Worm (Caenorhabditis elegans) whole organism, mixed stage, embryonic: ENCODE measurements around the gene F20C5.5.

ENCODE experiments used
- ces-1 ChIP-seq: fragments of 150-350 bp; optimal IDR thresholded peaks from 2 replicates; lab custom pipeline; 2014; ENCODE audit warnings: missing biosample characterization, missing genetic modification reagents, missing genetic modification characterization
- elt-1 ChIP-seq: sonication (generic microtip); optimal IDR thresholded peaks from 2 replicates; lab custom pipeline; 2017; ENCODE audit warnings: missing genetic modification characterization, mild to moderate bottlenecking, missing compliant biosample characterization, antibody characterized with exemption, moderate library complexity, borderline replicate concordance; ENCODE audit not compliant: insufficient read depth
- lsy-2 ChIP-seq: fragments of 150-350 bp; optimal IDR thresholded peaks from 2 replicates; lab custom pipeline; 2014; ENCODE audit warnings: missing biosample characterization, missing genetic modification characterization
- mls-2 ChIP-seq: sonication (generic microtip); optimal IDR thresholded peaks from 2 replicates; lab custom pipeline; 2016; ENCODE audit warnings: mild to moderate bottlenecking, missing genetic modification characterization, moderate library complexity, missing compliant biosample characterization
- nhr-12 ChIP-seq: fragments of 150-350 bp; optimal IDR thresholded peaks from 2 replicates; lab custom pipeline; 2014; ENCODE audit warnings: missing biosample characterization, missing genetic modification characterization
- nhr-237 ChIP-seq: fragments of 150-350 bp; optimal IDR thresholded peaks from 2 replicates; lab custom pipeline; 2014; ENCODE audit warnings: missing biosample characterization, missing genetic modification characterization
- nhr-76 ChIP-seq: sonication (generic microtip); optimal IDR thresholded peaks from 2 replicates; lab custom pipeline; 2017; ENCODE audit warnings: missing biosample characterization, missing genetic modification characterization
- sptf-1 ChIP-seq: sonication (generic microtip); optimal IDR thresholded peaks from 2 replicates; lab custom pipeline; 2017; ENCODE audit warnings: mild to moderate bottlenecking, missing genetic modification characterization, moderate library complexity, missing compliant biosample characterization
- unc-62 ChIP-seq: fragments of 150-350 bp; optimal IDR thresholded peaks from 2 replicates; lab custom pipeline; 2014; ENCODE audit warnings: missing biosample characterization, missing genetic modification reagents, missing genetic modification characterization
- zip-8 ChIP-seq: fragments of 150-350 bp; optimal IDR thresholded peaks from 2 replicates; lab custom pipeline; 2014; ENCODE audit warnings: missing biosample characterization, missing genetic modification characterization
- ztf-11 ChIP-seq: fragments of 150-350 bp; optimal IDR thresholded peaks from 2 replicates; lab custom pipeline; 2014; ENCODE audit warnings: missing biosample characterization, missing genetic modification characterization

DNA sequence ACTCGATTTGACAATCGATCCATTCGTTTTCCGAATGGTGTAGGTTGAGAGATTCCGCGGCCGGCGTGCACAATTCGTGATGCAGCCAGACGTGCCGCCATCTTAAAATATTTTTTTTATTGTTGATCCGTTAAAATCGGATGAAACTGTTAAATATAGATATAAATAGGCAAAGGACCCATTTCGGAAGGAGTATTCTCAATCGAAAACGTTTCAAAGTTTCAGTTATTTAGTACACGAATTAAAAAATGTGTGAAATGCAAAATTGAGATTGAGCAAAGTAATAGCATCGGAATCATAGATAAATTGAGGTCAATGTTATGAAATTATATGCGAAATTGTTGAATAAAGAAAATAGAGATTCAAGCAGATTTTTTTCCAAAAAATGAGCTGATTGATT lies 29.5 kb downstream of the F20C5.5 start, which contains the start of gene mrps-33:
- TF ChIP-seq elt-1 (tag; lab: Kevin White, UChicago) (no peak), mls-2 (tag; lab: Kevin White, UChicago) (no peak), ztf-11 (tag; lab: Kevin White, UChicago) (no peak), nhr-237 (tag; lab: Kevin White, UChicago) (no peak), nhr-12 (tag; lab: Kevin White, UChicago) (no peak), unc-62 (GFP tag; lab: Kevin White, UChicago) (no peak), zip-8 (tag; lab: Kevin White, UChicago) (no peak), nhr-76 (no peak), sptf-1 (no peak), lsy-2 (tag; lab: Kevin White, UChicago) (no peak), ces-1 (GFP tag; lab: Kevin White, UChicago) (no peak)
